Worm (Caenorhabditis elegans): ENCODE measurements around the gene F36G9.3.

DNA sequence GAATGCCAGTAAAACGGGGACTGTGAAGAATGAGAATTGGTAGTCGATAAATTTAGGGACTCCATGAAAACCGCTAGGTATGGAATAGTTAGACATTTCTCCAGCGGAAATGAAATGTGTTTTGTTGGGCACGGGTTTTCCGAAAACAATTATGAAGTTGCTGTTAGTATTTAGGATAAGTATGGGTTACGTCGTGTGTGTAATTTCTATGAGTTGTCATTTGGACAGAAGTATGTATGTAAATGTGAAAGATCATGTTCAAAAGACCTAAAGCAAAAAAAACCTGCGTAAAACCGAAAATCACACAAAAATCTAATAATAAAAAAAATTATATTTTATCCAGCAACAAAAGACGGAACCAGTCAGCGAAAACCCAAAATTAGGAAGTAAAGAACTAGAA lies 15.3 kb downstream of the F36G9.3 start, which contains the start of gene sru-23:
- TF ChIP-seq T07F8.4 (tag; optimal IDR thresholded peaks at IDR 0.05), result no peak
- no peak for TF ChIP-seq Y56A3A.18 (GFP tag; IDR thresholded peaks at IDR 0.05)
- no peak for TF ChIP-seq ztf-6 (GFP tag; IDR thresholded peaks at IDR 0.05)
- TF ChIP-seq hmg-20 (GFP tag; IDR thresholded peaks at IDR 0.05), result no peak
